Worm (Caenorhabditis elegans) whole organism, mixed stage, embryonic: Measurements from ENCODE around the gene mvb-12.

Experiments used
- ceh-39 ChIP-seq: fragments of 150-350 bp; optimal IDR thresholded peaks from 2 replicates; lab custom pipeline; 2014; ENCODE audit warnings: missing biosample characterization, missing genetic modification characterization
- ztf-11 ChIP-seq: fragments of 150-350 bp; optimal IDR thresholded peaks from 2 replicates; lab custom pipeline; 2014; ENCODE audit warnings: missing biosample characterization, missing genetic modification characterization

- TF ChIP-seq ztf-11: no peak
- TF ChIP-seq ceh-39 (tag; lab: Kevin White, UChicago): no peak
Measured at ce11 chrIV:7794709-7795108, 35.6 kb upstream of the mvb-12 start, which contains the start of gene ntp-1.
